Fruit fly (Drosophila melanogaster) whole organism, embryonic: Measurements from ENCODE around the gene Shc.
A peak's percentile ranks its signal among the peaks of the same experiment; 100 is the strongest.

Source experiments
- CG10209 ChIP-seq: fragments of 200-800 bp; sonication (Bioruptor generic); optimal IDR thresholded peaks from 3 replicates; lab custom pipeline; 2017; ENCODE audit warnings: missing biosample characterization, mild to moderate bottlenecking, missing genetic modification characterization, missing genetic modification reagents
- CG10321 ChIP-seq: fragments of 200-800 bp; sonication (Bioruptor generic); IDR thresholded peaks from 2 replicates; pipeline ENCODE4 v1.3.6; 2022; ENCODE audit warnings: missing biosample characterization, missing genetic modification characterization
- CG14441 ChIP-seq: fragments of 200-800 bp; sonication (Bioruptor generic); IDR thresholded peaks from 2 replicates; pipeline ENCODE4 v1.3.6; 2022; ENCODE audit warnings: missing biosample characterization, missing genetic modification characterization
- CG17328 ChIP-seq: fragments of 200-800 bp; sonication (Bioruptor generic); IDR thresholded peaks from 2 replicates; pipeline ENCODE4 v1.3.6; 2022; ENCODE audit warnings: missing biosample characterization, missing genetic modification characterization
- CG17385 ChIP-seq: fragments of 200-800 bp; sonication (Bioruptor generic); optimal IDR thresholded peaks from 3 replicates; lab custom pipeline; 2018; ENCODE audit warnings: missing biosample characterization, mild to moderate bottlenecking, missing genetic modification characterization
- CG17829 ChIP-seq: fragments of 200-800 bp; optimal IDR thresholded peaks from 2 replicates; lab custom pipeline; 2019; ENCODE audit warnings: missing biosample characterization, mild to moderate bottlenecking, missing genetic modification characterization, moderate library complexity
- CG8290 ChIP-seq, 3 experiments: fragments of 200-800 bp; sonication (Bioruptor generic); optimal IDR thresholded peaks; 2 replicates each; lab custom pipeline; 2016 to 2019; ENCODE audit warnings: missing biosample characterization in 3 of 3, missing genetic modification characterization in 3 of 3, mild to moderate bottlenecking in 2 of 3, moderate library complexity in 1 of 3
- CG9727 ChIP-seq: fragments of 200-800 bp; sonication (Bioruptor generic); optimal IDR thresholded peaks from 3 replicates; lab custom pipeline; 2017; ENCODE audit warnings: missing biosample characterization, mild to moderate bottlenecking, missing genetic modification characterization
- Hmx ChIP-seq: fragments of 200-800 bp; sonication (Bioruptor generic); optimal IDR thresholded peaks from 2 replicates; lab custom pipeline; 2016; ENCODE audit warnings: missing biosample characterization, missing genetic modification characterization
- Mad ChIP-seq: fragments of 200-800 bp; sonication (Bioruptor generic); optimal IDR thresholded peaks from 2 replicates; lab custom pipeline; 2016; ENCODE audit warnings: missing biosample characterization, missing genetic modification characterization
- Med ChIP-seq: fragments of 200-800 bp; sonication (Bioruptor generic); peaks from one replicate; lab custom pipeline; 2016; ENCODE audit warnings: missing biosample characterization, missing genetic modification characterization, mild to moderate bottlenecking, inconsistent platforms, moderate library complexity
- Meics ChIP-seq: fragments of 200-800 bp; sonication (Bioruptor generic); optimal IDR thresholded peaks from 2 replicates; lab custom pipeline; 2017; ENCODE audit warnings: missing biosample characterization, mild to moderate bottlenecking, missing genetic modification characterization
- NC2α ChIP-seq: fragments of 200-800 bp; sonication (Bioruptor generic); optimal IDR thresholded peaks from 2 replicates; lab custom pipeline; 2016; ENCODE audit warnings: missing biosample characterization, missing genetic modification characterization
- Optix ChIP-seq: fragments of 200-800 bp; sonication (Bioruptor generic); IDR thresholded peaks from 3 replicates; pipeline ENCODE4 v1.3.6; 2022; ENCODE audit warnings: missing biosample characterization, missing genetic modification characterization
- Pdp1 ChIP-seq, 2 experiments: fragments of 200-800 bp; sonication (Bioruptor generic); optimal IDR thresholded peaks; 3 replicates each; lab custom pipeline; 2016; ENCODE audit warnings: missing biosample characterization in 2 of 2, missing genetic modification characterization in 2 of 2, mild to moderate bottlenecking in 1 of 2, moderate library complexity in 1 of 2
- Taf1 ChIP-seq: fragments of 200-800 bp; sonication (Bioruptor generic); IDR thresholded peaks from 2 replicates; pipeline ENCODE4 v1.3.6; 2022; ENCODE audit warnings: missing biosample characterization, missing genetic modification characterization
- al ChIP-seq: fragments of 200-800 bp; sonication (Bioruptor generic); IDR thresholded peaks from 2 replicates; pipeline ENCODE4 v1.3.6; 2022; ENCODE audit warnings: missing biosample characterization, missing genetic modification characterization
- cad ChIP-seq: fragments of >200 bp; optimal IDR thresholded peaks from 2 replicates; lab custom pipeline; 2017; ENCODE audit warnings: missing biosample characterization, missing genetic modification characterization
- chinmo ChIP-seq: fragments of 200-800 bp; sonication (Bioruptor generic); IDR thresholded peaks from 4 replicates; pipeline ENCODE4 v1.3.6; 2022; ENCODE audit warnings: missing biosample characterization, missing genetic modification characterization; ENCODE audit not compliant: partially characterized antibody
- crp ChIP-seq, 2 experiments: fragments of 200-800 bp; sonication (Bioruptor generic); optimal IDR thresholded peaks; 2 replicates in 1 of 2; 3 replicates in 1 of 2; lab custom pipeline; 2017; ENCODE audit warnings: missing biosample characterization in 2 of 2, missing genetic modification characterization in 2 of 2, mild to moderate bottlenecking in 1 of 2, moderate library complexity in 1 of 2
- disco-r ChIP-seq: fragments of 200-800 bp; sonication (Bioruptor generic); optimal IDR thresholded peaks from 2 replicates; lab custom pipeline; 2016; ENCODE audit warnings: missing biosample characterization, missing genetic modification characterization
- exex ChIP-seq: fragments of 200-800 bp; sonication (Bioruptor generic); optimal IDR thresholded peaks from 4 replicates; lab custom pipeline; 2018; ENCODE audit warnings: missing biosample characterization, mild to moderate bottlenecking, missing genetic modification characterization, moderate library complexity
- gfzf ChIP-seq: fragments of 200-800 bp; sonication (Bioruptor generic); optimal IDR thresholded peaks from 2 replicates; lab custom pipeline; 2016; ENCODE audit warnings: missing biosample characterization, mild to moderate bottlenecking, missing genetic modification characterization, moderate library complexity
- kni ChIP-seq: fragments of 200-800 bp; sonication (Bioruptor generic); optimal IDR thresholded peaks from 3 replicates; lab custom pipeline; 2017; ENCODE audit warnings: mild to moderate bottlenecking, missing biosample characterization, missing genetic modification reagents, missing genetic modification characterization
- nerfin-2 ChIP-seq: fragments of 200-800 bp; sonication (Bioruptor generic); IDR thresholded peaks from 2 replicates; pipeline ENCODE4 v1.3.6; 2022; ENCODE audit warnings: missing biosample characterization, missing genetic modification characterization; ENCODE audit not compliant: partially characterized antibody
- org-1 ChIP-seq: fragments of 200-800 bp; sonication (Bioruptor generic); optimal IDR thresholded peaks from 2 replicates; lab custom pipeline; 2017; ENCODE audit warnings: missing biosample characterization, missing genetic modification characterization
- sens ChIP-seq: fragments of 200-800 bp; sonication (Bioruptor generic); peaks from one replicate; lab custom pipeline; 2016; ENCODE audit warnings: missing biosample characterization, missing genetic modification characterization
- slbo ChIP-seq: fragments of 200-800 bp; sonication (Bioruptor generic); IDR thresholded peaks from 2 replicates; pipeline ENCODE4 v1.3.6; 2022; ENCODE audit warnings: missing biosample characterization, missing genetic modification characterization
- sna ChIP-seq: fragments of 200-800 bp; sonication (Bioruptor generic); IDR thresholded peaks from 2 replicates; pipeline ENCODE4 v1.3.6; 2022; ENCODE audit warnings: missing biosample characterization, missing genetic modification characterization; ENCODE audit not compliant: partially characterized antibody
- sob ChIP-seq: fragments of 200-800 bp; sonication (Bioruptor generic); IDR thresholded peaks from 2 replicates; pipeline ENCODE4 v1.3.6; 2022; ENCODE audit warnings: missing biosample characterization, missing genetic modification characterization
- stc ChIP-seq: fragments of 200-800 bp; sonication (Bioruptor generic); IDR thresholded peaks from 2 replicates; pipeline ENCODE4 v1.3.6; 2022; ENCODE audit warnings: missing biosample characterization, missing genetic modification characterization
- tna ChIP-seq: fragments of 200-800 bp; sonication (Bioruptor generic); IDR thresholded peaks from 2 replicates; pipeline ENCODE4 v1.3.6; 2022; ENCODE audit warnings: missing biosample characterization, missing genetic modification characterization; ENCODE audit not compliant: partially characterized antibody
- twi ChIP-seq: fragments of 200-800 bp; optimal IDR thresholded peaks from 2 replicates; lab custom pipeline; 2019; ENCODE audit warnings: missing biosample characterization, mild to moderate bottlenecking, missing genetic modification characterization, moderate library complexity
- vvl ChIP-seq: fragments of 200-800 bp; sonication (Bioruptor generic); IDR thresholded peaks from 2 replicates; pipeline ENCODE4 v1.3.6; 2022; ENCODE audit warnings: missing biosample characterization, missing genetic modification characterization

Gene Shc

DNA sequence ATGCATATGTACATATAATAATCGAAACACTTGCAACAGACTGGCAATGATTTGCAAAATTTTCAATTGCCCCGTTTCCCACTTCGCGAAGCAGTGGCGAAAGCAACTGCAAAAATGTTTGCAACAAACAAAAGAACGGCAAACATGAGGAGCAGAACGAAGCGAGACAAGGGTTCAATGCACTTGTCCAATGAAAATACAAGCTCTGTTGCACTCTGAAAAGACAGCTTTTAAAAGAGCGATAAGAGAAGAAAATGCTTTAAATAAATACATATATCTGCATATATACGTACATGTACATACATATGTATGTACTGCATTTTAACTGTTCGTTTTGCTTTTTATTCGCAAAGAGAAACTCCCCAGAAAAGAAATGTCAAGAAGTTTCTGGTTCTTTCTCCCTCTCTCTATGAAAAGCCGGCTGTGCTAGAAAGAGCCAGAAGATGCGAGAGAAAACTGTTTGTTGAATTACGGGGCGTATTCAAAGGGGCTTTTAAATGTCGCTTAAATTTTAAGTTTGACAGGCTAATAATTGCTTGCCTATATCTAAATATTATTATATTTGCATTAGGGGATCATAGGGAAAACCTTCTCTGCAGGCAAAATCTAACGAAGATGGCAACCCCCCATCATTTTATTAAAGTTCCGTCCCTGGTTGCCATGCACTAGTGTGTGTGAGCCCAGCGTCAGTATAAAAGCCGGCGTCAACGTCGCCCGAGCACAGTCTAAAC, 43.3 kb upstream of the Shc start, which contains the start of gene Hsp27 (continued):
- peak; percentile 98 for TF ChIP-seq CG10209 (GFP tag; lab: Kevin White, UChicago)

dm6 chr3L:9384445-9385079, 42.2 kb upstream of the Shc start:
- no peak for TF ChIP-seq Mad (GFP tag; lab: Kevin White, UChicago)
- peak; percentile 53 for TF ChIP-seq kni (GFP tag; lab: Kevin White, UChicago)
- no peak for TF ChIP-seq CG14441 (GFP tag; lab: Robert Waterston, UW)
- no peak for TF ChIP-seq Meics (GFP tag; lab: Kevin White, UChicago)
- peak; percentile 44 for TF ChIP-seq Med (GFP tag; lab: Kevin White, UChicago)
- TF ChIP-seq org-1 (GFP tag; lab: Kevin White, UChicago), result no peak
- TF ChIP-seq CG17829 (tag; lab: Kevin White, UChicago), result no peak
- TF ChIP-seq tna, result no peak
- TF ChIP-seq Hmx (GFP tag; lab: Kevin White, UChicago), result no peak
- TF ChIP-seq CG17385, result peak; percentile 59
- TF ChIP-seq crp (GFP tag; optimal IDR thresholded peaks at IDR 0.05; lab: Kevin White, UChicago), result no peak
- 0 out of 2 replicates have a peak, but pooled peaks have one; percentile 16 for TF ChIP-seq slbo (GFP tag; lab: Robert Waterston, UW)
- no peak for TF ChIP-seq sna (GFP tag; lab: Robert Waterston, UW)
- TF ChIP-seq Pdp1 (GFP tag; optimal IDR thresholded peaks at IDR 0.05; lab: Kevin White, UChicago), result no peak
- no peak for TF ChIP-seq twi (tag; lab: Kevin White, UChicago)
- no peak for TF ChIP-seq disco-r
- no peak for TF ChIP-seq CG17328 (GFP tag; lab: Robert Waterston, UW)
- 0 out of 2 replicates have a peak, but pooled peaks have one; percentile 9 for TF ChIP-seq vvl (GFP tag; lab: Robert Waterston, UW)

dm6 chr3L:9391340-9391980, 35.4 kb upstream of the Shc start:
- no peak for TF ChIP-seq CG9727 (GFP tag; lab: Kevin White, UChicago)
- no peak for TF ChIP-seq CG10321
- TF ChIP-seq al (GFP tag; lab: Robert Waterston, UW), result no peak
- no peak for TF ChIP-seq chinmo
- TF ChIP-seq CG8290 (GFP tag; optimal IDR thresholded peaks at IDR 0.05; lab: Kevin White, UChicago), result no peak
- TF ChIP-seq CG8290 (tag; optimal IDR thresholded peaks at IDR 0.05; lab: Kevin White, UChicago), result no peak
- TF ChIP-seq NC2α (GFP tag; lab: Kevin White, UChicago), result no peak
- no peak for TF ChIP-seq gfzf (GFP tag; lab: Kevin White, UChicago)
- peak; percentile 62 for TF ChIP-seq sens (GFP tag; lab: Kevin White, UChicago)
- TF ChIP-seq exex, result peak; percentile 19
- TF ChIP-seq Taf1 (GFP tag; lab: Robert Waterston, UW), result no peak
- TF ChIP-seq nerfin-2 (GFP tag; lab: Robert Waterston, UW), result no peak
- no peak for TF ChIP-seq sob (GFP tag; lab: Robert Waterston, UW)
- no peak for TF ChIP-seq Optix (GFP tag; lab: Robert Waterston, UW)
- no peak for TF ChIP-seq stc
- no peak for TF ChIP-seq cad (GFP tag; lab: Kevin White, UChicago)
